Worm (Caenorhabditis elegans): Measurements from ENCODE around the gene C27A7.5.

C27A7.5 gene

ce11 chrV:12190943-12191569, 28.9 kb upstream of the C27A7.5 start, which contains the start of gene dpy-30 (continued):
- TF ChIP-seq elt-3 (tag; optimal IDR thresholded peaks at IDR 0.05) (peak in 2 of 6 experiments; percentile 10 to 22), ztf-4 (tag; optimal IDR thresholded peaks at IDR 0.05) (peak; percentile 4), nhr-47 (tag; optimal IDR thresholded peaks at IDR 0.05) (peak; percentile 72), alr-1 (tag; optimal IDR thresholded peaks at IDR 0.05; ENCODE audit: borderline replicate concordance) (no peak), unc-98 (GFP tag; IDR thresholded peaks at IDR 0.05) (no peak), unc-30 (tag; optimal IDR thresholded peaks at IDR 0.05) (no peak), ama-1 (optimal IDR thresholded peaks at IDR 0.05) (peak; percentile 65), hlh-4 (tag; optimal IDR thresholded peaks at IDR 0.05) (no peak), mep-1 (tag; optimal IDR thresholded peaks at IDR 0.05) (peak; percentile 88), pqm-1 (tag; optimal IDR thresholded peaks at IDR 0.05) (no peak), F16B12.6 (tag; optimal IDR thresholded peaks at IDR 0.05) (peak; percentile 95), ceh-88 (GFP tag; IDR thresholded peaks at IDR 0.05) (no peak), lsy-2 (tag; optimal IDR thresholded peaks at IDR 0.05) (peak; percentile 94 to 98), nhr-12 (tag; optimal IDR thresholded peaks at IDR 0.05) (no peak), ceh-63 (GFP tag; optimal IDR thresholded peaks at IDR 0.05) (no peak), ceh-90 (tag; optimal IDR thresholded peaks at IDR 0.05) (no peak), C34B4.2 (tag; optimal IDR thresholded peaks at IDR 0.05) (no peak), skn-1 (tag; optimal IDR thresholded peaks at IDR 0.05) (no peak), sox-4 (tag; optimal IDR thresholded peaks at IDR 0.05) (no peak), xbp-1 (tag; optimal IDR thresholded peaks at IDR 0.05) (peak; percentile 59), ces-1 (GFP tag; optimal IDR thresholded peaks at IDR 0.05) (no peak), egl-13 (tag; optimal IDR thresholded peaks at IDR 0.05) (peak; percentile 37), vab-15 (tag; optimal IDR thresholded peaks at IDR 0.05) (no peak), fkh-4 (tag; optimal IDR thresholded peaks at IDR 0.05; ENCODE audit: borderline replicate concordance) (no peak), fkh-10 (GFP tag; optimal IDR thresholded peaks at IDR 0.05) (no peak), lir-3 (tag; optimal IDR thresholded peaks at IDR 0.05; ENCODE audit: poor library complexity) (peak; percentile 29), dpl-1 (GFP tag; optimal IDR thresholded peaks at IDR 0.05) (peak; percentile 68 to 80 (median 78)), swsn-7 (tag; optimal IDR thresholded peaks at IDR 0.05) (peak; percentile 73), snu-23 (GFP tag; optimal IDR thresholded peaks at IDR 0.05) (peak; percentile 79), mef-2 (tag; optimal IDR thresholded peaks at IDR 0.05) (no peak), pax-3 (tag; optimal IDR thresholded peaks at IDR 0.05) (no peak), jun-1 (tag; optimal IDR thresholded peaks at IDR 0.05) (peak; percentile 7), zag-1 (tag; optimal IDR thresholded peaks at IDR 0.05) (no peak), unc-86 (tag; optimal IDR thresholded peaks at IDR 0.05) (peak; percentile 49), rnt-1 (tag; optimal IDR thresholded peaks at IDR 0.05) (peak; percentile 74), hlh-17 (GFP tag; optimal IDR thresholded peaks at IDR 0.05; ENCODE audit: borderline replicate concordance) (no peak), C16A3.4 (tag; optimal IDR thresholded peaks at IDR 0.05) (peak; percentile 64), lin-35 (GFP tag; optimal IDR thresholded peaks at IDR 0.05) (peak; percentile 79 to 87)

- peak; percentile 26 for TF ChIP-seq tbx-2 (tag; optimal IDR thresholded peaks at IDR 0.05)
- TF ChIP-seq nhr-90 (tag; optimal IDR thresholded peaks at IDR 0.05; ENCODE audit: poor library complexity): no peak
Measured at ce11 chrV:12188830-12189229, 26.7 kb upstream of the C27A7.5 start.

ce11 chrV:12187344-12187743, 25.2 kb upstream of the C27A7.5 start, which contains the start of gene ZK863.8:
TSS of gene ZK863.8 (minus strand) at chrV:12187516.
- TF ChIP-seq nhr-20 (tag; optimal IDR thresholded peaks at IDR 0.05): no peak
- no peak for TF ChIP-seq lin-14 (GFP tag; optimal IDR thresholded peaks at IDR 0.05)
- no peak for TF ChIP-seq lin-35 (GFP tag; optimal IDR thresholded peaks at IDR 0.05)
- TF ChIP-seq unc-98 (GFP tag; IDR thresholded peaks at IDR 0.05): no peak
- no peak for TF ChIP-seq C34B4.2 (tag; optimal IDR thresholded peaks at IDR 0.05)
